Worm (Caenorhabditis elegans) whole organism, young adult: ENCODE results near the gene M01H9.3.

Experiments used
- B0035.1 ChIP-seq: sonication (generic microtip); optimal IDR thresholded peaks from 2 replicates; lab custom pipeline; 2016; ENCODE audit warnings: missing genetic modification characterization, mild to moderate bottlenecking, missing compliant biosample characterization, missing genotype, missing genetic modification reagents
- B0261.1 ChIP-seq: sonication (generic microtip); optimal IDR thresholded peaks from 2 replicates; lab custom pipeline; 2016; ENCODE audit warnings: mild to moderate bottlenecking, missing genetic modification characterization, moderate library complexity, missing compliant biosample characterization
- B0336.3 ChIP-seq: fragments of 200-800 bp; sonication (Bioruptor generic); IDR thresholded peaks from 2 replicates; pipeline ENCODE4 v1.3.6; 2022; ENCODE audit warnings: missing genetic modification characterization, missing compliant biosample characterization
- D2030.7 ChIP-seq: fragments of 200-800 bp; sonication (Bioruptor generic); IDR thresholded peaks from 2 replicates; pipeline ENCODE4 v1.3.6; 2022; ENCODE audit warnings: missing genetic modification reagents, missing genetic modification characterization, missing compliant biosample characterization
- F23B12.7 ChIP-seq: sonication (generic microtip); optimal IDR thresholded peaks from 2 replicates; lab custom pipeline; 2017; ENCODE audit warnings: missing genetic modification characterization, mild to moderate bottlenecking, missing compliant biosample characterization, antibody characterized with exemption, moderate library complexity; ENCODE audit not compliant: insufficient read depth
- F37B4.10 ChIP-seq: fragments of 200-800 bp; sonication (Bioruptor generic); IDR thresholded peaks from 2 replicates; pipeline ENCODE4 v1.3.6; 2022; ENCODE audit warnings: missing genetic modification characterization, missing compliant biosample characterization
- F39B2.1 ChIP-seq: fragments of 200-800 bp; sonication (Bioruptor generic); IDR thresholded peaks from 2 replicates; pipeline ENCODE4 v1.3.6; 2022; ENCODE audit warnings: missing genetic modification reagents, missing genetic modification characterization, missing compliant biosample characterization
- K11D2.4 ChIP-seq: fragments of 200-800 bp; sonication (Bioruptor generic); IDR thresholded peaks from 2 replicates; pipeline ENCODE4 v1.3.6; 2022; ENCODE audit warnings: missing genetic modification reagents, missing genetic modification characterization, missing compliant biosample characterization
- ZK185.1 ChIP-seq: sonication (generic microtip); optimal IDR thresholded peaks from 2 replicates; lab custom pipeline; 2016; ENCODE audit warnings: mild to moderate bottlenecking, missing genetic modification characterization, missing compliant biosample characterization; ENCODE audit not compliant: poor library complexity, severe bottlenecking
- akir-1 ChIP-seq: fragments of 200-800 bp; sonication (Bioruptor generic); optimal IDR thresholded peaks from 2 replicates; lab custom pipeline; 2018; ENCODE audit warnings: mild to moderate bottlenecking, missing genetic modification characterization, moderate library complexity, missing compliant biosample characterization
- attf-3 ChIP-seq: fragments of 200-800 bp; sonication (Bioruptor generic); conservative IDR thresholded peaks from 2 replicates; pipeline ENCODE4 v1.3.6; 2022; ENCODE audit warnings: missing genetic modification reagents, missing genetic modification characterization, missing compliant biosample characterization
- attf-5 ChIP-seq: fragments of 200-800 bp; sonication (Bioruptor generic); optimal IDR thresholded peaks from 2 replicates; lab custom pipeline; 2018; ENCODE audit warnings: mild to moderate bottlenecking, missing genetic modification characterization, missing compliant biosample characterization
- cebp-1 ChIP-seq, 2 experiments: fragments of 200-800 bp in 1 of 2; sonication (Bioruptor generic) in 1 of 2; sonication (generic microtip) in 1 of 2; IDR thresholded peaks in 1 of 2; optimal IDR thresholded peaks in 1 of 2; 2 replicates each; pipeline versions ENCODE4 v1.3.6 to Lab custom; 2017 to 2022; ENCODE audit warnings: missing compliant biosample characterization in 2 of 2, missing genetic modification characterization in 2 of 2, mild to moderate bottlenecking in 1 of 2, missing genetic modification reagents in 1 of 2, moderate library complexity in 1 of 2
- ceh-40 ChIP-seq: fragments of 200-800 bp; sonication (Bioruptor generic); IDR thresholded peaks from 2 replicates; pipeline ENCODE4 v1.3.6; 2022; ENCODE audit warnings: missing genetic modification characterization, missing compliant biosample characterization
- ceh-58 ChIP-seq: fragments of 200-800 bp; sonication (Bioruptor generic); IDR thresholded peaks from 2 replicates; pipeline ENCODE4 v1.3.6; 2022; ENCODE audit warnings: missing genetic modification characterization, missing compliant biosample characterization
- chd-7 ChIP-seq: sonication (generic microtip); optimal IDR thresholded peaks from 2 replicates; lab custom pipeline; 2016; ENCODE audit warnings: mild to moderate bottlenecking, missing genetic modification characterization, moderate library complexity, missing compliant biosample characterization
- dox-1 ChIP-seq: fragments of 200-800 bp; sonication (Bioruptor generic); IDR thresholded peaks from 2 replicates; pipeline ENCODE4 v1.3.6; 2022; ENCODE audit warnings: missing genetic modification reagents, missing genetic modification characterization, missing compliant biosample characterization
- dpl-1 ChIP-seq: fragments of 150-350 bp; optimal IDR thresholded peaks from 2 replicates; lab custom pipeline; 2014; ENCODE audit warnings: missing biosample characterization, missing genetic modification reagents, missing genetic modification characterization
- fkh-3 ChIP-seq: sonication (generic microtip); optimal IDR thresholded peaks from 2 replicates; lab custom pipeline; 2016; ENCODE audit warnings: mild to moderate bottlenecking, missing genetic modification characterization, missing compliant biosample characterization
- him-1 ChIP-seq: sonication (generic microtip); optimal IDR thresholded peaks from 2 replicates; lab custom pipeline; 2016; ENCODE audit warnings: missing genotype, missing genetic modification reagents, missing genetic modification characterization, missing compliant biosample characterization
- hlh-26 ChIP-seq: fragments of 200-800 bp; sonication (Bioruptor generic); conservative IDR thresholded peaks from 2 replicates; pipeline ENCODE4 v1.3.6; 2022; ENCODE audit warnings: missing genetic modification reagents, missing genetic modification characterization, missing compliant biosample characterization
- lin-26 ChIP-seq: fragments of 200-800 bp; sonication (Bioruptor generic); IDR thresholded peaks from 2 replicates; pipeline ENCODE4 v1.3.6; 2022; ENCODE audit warnings: missing genetic modification reagents, missing genetic modification characterization, missing compliant biosample characterization
- lsl-1 ChIP-seq: fragments of 200-800 bp; sonication (Bioruptor generic); optimal IDR thresholded peaks from 2 replicates; lab custom pipeline; 2018; ENCODE audit warnings: mild to moderate bottlenecking, missing genetic modification characterization, moderate library complexity, missing compliant biosample characterization
- madf-6 ChIP-seq: fragments of 200-800 bp; sonication (Bioruptor generic); IDR thresholded peaks from 2 replicates; pipeline ENCODE4 v1.3.6; 2022; ENCODE audit warnings: missing genetic modification reagents, missing genetic modification characterization, missing compliant biosample characterization
- madf-8 ChIP-seq: fragments of 200-800 bp; sonication (Bioruptor generic); conservative IDR thresholded peaks from 2 replicates; pipeline ENCODE4 v1.3.6; 2022; ENCODE audit warnings: missing genetic modification reagents, missing genetic modification characterization, missing compliant biosample characterization
- mxl-1 ChIP-seq: sonication (generic microtip); optimal IDR thresholded peaks from 2 replicates; lab custom pipeline; 2016; ENCODE audit warnings: missing genetic modification characterization, missing compliant biosample characterization
- nfya-1 ChIP-seq: sonication (generic microtip); optimal IDR thresholded peaks from 2 replicates; lab custom pipeline; 2017; ENCODE audit warnings: antibody characterized with exemption, missing compliant biosample characterization, missing genetic modification characterization, borderline replicate concordance; ENCODE audit not compliant: insufficient read depth
- nhr-179 ChIP-seq: sonication (generic microtip); optimal IDR thresholded peaks from 2 replicates; lab custom pipeline; 2016; ENCODE audit warnings: mild to moderate bottlenecking, missing genetic modification characterization, missing compliant biosample characterization
- nhr-80 ChIP-seq: sonication (generic microtip); optimal IDR thresholded peaks from 2 replicates; lab custom pipeline; 2016; ENCODE audit warnings: missing genetic modification characterization, missing compliant biosample characterization
- pbrm-1 ChIP-seq: fragments of 200-800 bp; sonication (Bioruptor generic); IDR thresholded peaks from 2 replicates; pipeline ENCODE4 v1.3.6; 2022; ENCODE audit warnings: missing genetic modification reagents, missing genetic modification characterization, missing compliant biosample characterization
- rcor-1 ChIP-seq: fragments of 200-800 bp; sonication (Bioruptor generic); IDR thresholded peaks from 2 replicates; pipeline ENCODE4 v1.3.6; 2022; ENCODE audit warnings: missing genetic modification reagents, missing genetic modification characterization, missing compliant biosample characterization
- repo-1 ChIP-seq: sonication (generic microtip); optimal IDR thresholded peaks from 2 replicates; lab custom pipeline; 2017; ENCODE audit warnings: mild to moderate bottlenecking, missing genetic modification characterization, missing compliant biosample characterization
- rpc-1 ChIP-seq, 2 experiments: fragments of 150-350 bp in 1 of 2; sonication (generic microtip) in 1 of 2; optimal IDR thresholded peaks; 2 replicates each; lab custom pipeline; 2014 to 2018; ENCODE audit warnings: missing biosample characterization in 1 of 2, missing genetic modification characterization in 1 of 2, missing genetic modification reagents in 1 of 2, missing genotype in 1 of 2
- sdz-38 ChIP-seq: sonication (generic microtip); optimal IDR thresholded peaks from 2 replicates; lab custom pipeline; 2016; ENCODE audit warnings: missing genotype, missing genetic modification characterization, missing compliant biosample characterization
- somi-1 ChIP-seq: fragments of 200-800 bp; sonication (Bioruptor generic); optimal IDR thresholded peaks from 2 replicates; lab custom pipeline; 2018; ENCODE audit warnings: mild to moderate bottlenecking, missing genetic modification characterization, missing compliant biosample characterization
- tbx-9 ChIP-seq: sonication (generic microtip); optimal IDR thresholded peaks from 2 replicates; lab custom pipeline; 2016; ENCODE audit warnings: borderline replicate concordance, missing genetic modification characterization, inconsistent platforms, missing compliant biosample characterization
- tlf-1 ChIP-seq: fragments of 200-800 bp; sonication (Bioruptor generic); optimal IDR thresholded peaks from 2 replicates; lab custom pipeline; 2018; ENCODE audit warnings: mild to moderate bottlenecking, missing genetic modification characterization, missing compliant biosample characterization
- ztf-22 ChIP-seq: fragments of 200-800 bp; sonication (Bioruptor generic); optimal IDR thresholded peaks from 2 replicates; lab custom pipeline; 2018; ENCODE audit warnings: mild to moderate bottlenecking, missing genetic modification characterization, moderate library complexity, missing compliant biosample characterization
- ztf-25 ChIP-seq: fragments of 200-800 bp; sonication (Bioruptor generic); IDR thresholded peaks from 2 replicates; pipeline ENCODE4 v1.3.6; 2022; ENCODE audit warnings: missing genetic modification reagents, missing genetic modification characterization, missing compliant biosample characterization
- ztf-26 ChIP-seq: sonication (generic microtip); optimal IDR thresholded peaks from 2 replicates; lab custom pipeline; 2017; ENCODE audit warnings: missing genetic modification characterization, missing compliant biosample characterization
- ztf-6 ChIP-seq: fragments of 200-800 bp; sonication (Bioruptor generic); IDR thresholded peaks from 2 replicates; pipeline ENCODE4 v1.3.6; 2022; ENCODE audit warnings: missing genetic modification reagents, missing genetic modification characterization, missing compliant biosample characterization

M01H9.3 gene

ce11 chrIV:4470885-4471772, 5.7 kb downstream of the M01H9.3 start (continued):
- no peak for TF ChIP-seq D2030.7
- TF ChIP-seq lsl-1 (GFP tag; lab: Kevin White, UChicago) = peak; percentile 33
- TF ChIP-seq ZK185.1 (tag; lab: Kevin White, UChicago) = no peak
- TF ChIP-seq, all 124 proteins: peak for 37

ce11 chrIV:4469770-4470709, 6.8 kb downstream of the M01H9.3 start:
- TF ChIP-seq dox-1 (GFP tag; lab: Robert Waterston, UW) (peak; percentile 55), lsl-1 (GFP tag; lab: Kevin White, UChicago) (peak; percentile 22), F37B4.10 (GFP tag; lab: Robert Waterston, UW) (no peak), K11D2.4 (GFP tag; lab: Robert Waterston, UW) (peak; percentile 75), hlh-26 (0 out of 2 replicates have a peak, but pooled peaks have one; percentile 39), B0261.1 (tag; lab: Kevin White, UChicago) (no peak), ztf-22 (GFP tag; lab: Kevin White, UChicago) (peak; percentile 14), chd-7 (peak; percentile 29), ztf-26 (tag; lab: Kevin White, UChicago) (no peak), dpl-1 (no peak), D2030.7 (no peak), madf-6 (GFP tag; lab: Robert Waterston, UW) (peak; percentile 47; the same call in 1 of the 2 replicates), mxl-1 (tag; lab: Kevin White, UChicago) (no peak), akir-1 (peak; percentile 7), sdz-38 (tag; lab: Kevin White, UChicago) (no peak), attf-3 (0 out of 2 replicates have a peak, but pooled peaks have one; percentile 10), pbrm-1 (GFP tag; lab: Robert Waterston, UW) (peak; percentile 50; the same call in 1 of the 2 replicates), tbx-9 (no peak), rpc-1 (optimal IDR thresholded peaks at IDR 0.05; lab: Kevin White, UChicago) (no peak), rpc-1 (tag; optimal IDR thresholded peaks at IDR 0.05; lab: Kevin White, UChicago) (no peak), ceh-58 (GFP tag; lab: Robert Waterston, UW) (no peak), madf-8 (GFP tag; lab: Robert Waterston, UW) (no peak), nhr-80 (tag; lab: Kevin White, UChicago) (peak; percentile 42), rcor-1 (peak; percentile 29; the same call in 1 of the 2 replicates), B0035.1 (tag; lab: Kevin White, UChicago) (no peak), nhr-179 (no peak), tlf-1 (GFP tag; lab: Kevin White, UChicago) (peak; percentile 9), him-1 (tag; lab: Kevin White, UChicago) (no peak), somi-1 (peak; percentile 82), cebp-1 (GFP tag; IDR thresholded peaks at IDR 0.05; lab: Robert Waterston, UW) (peak; percentile 35; the same call in 1 of the 2 replicates), cebp-1 (tag; optimal IDR thresholded peaks at IDR 0.05; lab: Kevin White, UChicago) (peak; percentile 80), ztf-25 (GFP tag; lab: Robert Waterston, UW) (0 out of 2 replicates have a peak, but pooled peaks have one; percentile 39), fkh-3 (tag; lab: Kevin White, UChicago) (no peak), ceh-40 (GFP tag; lab: Robert Waterston, UW) (0 out of 2 replicates have a peak, but pooled peaks have one; percentile 43), ztf-6 (no peak), B0336.3 (GFP tag; lab: Robert Waterston, UW) (peak; percentile 74), lin-26 (GFP tag; lab: Robert Waterston, UW) (peak; percentile 67; the same call in 1 of the 2 replicates), nfya-1 (tag; lab: Kevin White, UChicago) (no peak), attf-5 (GFP tag; lab: Kevin White, UChicago) (peak; percentile 24), F23B12.7 (tag; lab: Kevin White, UChicago) (no peak), repo-1 (tag; lab: Kevin White, UChicago) (peak; percentile 4), F39B2.1 (GFP tag; lab: Robert Waterston, UW) (no peak)
